Worm (Caenorhabditis elegans) whole organism, mixed stage, embryonic: Measurements from ENCODE around the gene pmp-5.

Experiments
- M03D4.4 ChIP-seq: sonication (generic microtip); optimal IDR thresholded peaks from 2 replicates; lab custom pipeline; 2017; ENCODE audit warnings: mild to moderate bottlenecking, missing genetic modification characterization, missing compliant biosample characterization
- bed-3 ChIP-seq: fragments of 200-800 bp; sonication (Bioruptor generic); optimal IDR thresholded peaks from 3 replicates; lab custom pipeline; 2018; ENCODE audit warnings: mild to moderate bottlenecking, missing genetic modification characterization, moderate library complexity, missing compliant biosample characterization
- ceh-39 ChIP-seq: fragments of 150-350 bp; optimal IDR thresholded peaks from 2 replicates; lab custom pipeline; 2014; ENCODE audit warnings: missing biosample characterization, missing genetic modification characterization
- ceh-43 ChIP-seq: fragments of 200-800 bp; sonication (Bioruptor generic); optimal IDR thresholded peaks from 2 replicates; lab custom pipeline; 2018; ENCODE audit warnings: mild to moderate bottlenecking, missing genetic modification characterization, moderate library complexity, missing compliant biosample characterization
- ceh-83 ChIP-seq: fragments of 200-800 bp; sonication (Bioruptor generic); optimal IDR thresholded peaks from 2 replicates; lab custom pipeline; 2018; ENCODE audit warnings: mild to moderate bottlenecking, missing genetic modification characterization, missing compliant biosample characterization
- ces-1 ChIP-seq: fragments of 150-350 bp; optimal IDR thresholded peaks from 2 replicates; lab custom pipeline; 2014; ENCODE audit warnings: missing biosample characterization, missing genetic modification reagents, missing genetic modification characterization
- cnd-1 ChIP-seq: fragments of 200-800 bp; sonication (Bioruptor generic); optimal IDR thresholded peaks from 2 replicates; lab custom pipeline; 2018; ENCODE audit warnings: mild to moderate bottlenecking, missing genetic modification characterization, missing compliant biosample characterization
- drap-1 ChIP-seq: fragments of 200-800 bp; sonication (Bioruptor generic); optimal IDR thresholded peaks from 3 replicates; lab custom pipeline; 2018; ENCODE audit warnings: mild to moderate bottlenecking, missing genetic modification characterization, missing compliant biosample characterization
- elt-1 ChIP-seq: sonication (generic microtip); optimal IDR thresholded peaks from 2 replicates; lab custom pipeline; 2017; ENCODE audit warnings: missing genetic modification characterization, mild to moderate bottlenecking, missing compliant biosample characterization, antibody characterized with exemption, moderate library complexity, borderline replicate concordance; ENCODE audit not compliant: insufficient read depth
- elt-3 ChIP-seq: fragments of 150-350 bp; optimal IDR thresholded peaks from 2 replicates; lab custom pipeline; 2014; ENCODE audit warnings: missing biosample characterization, missing genetic modification characterization
- flh-1 ChIP-seq: fragments of 200-800 bp; sonication (Bioruptor generic); optimal IDR thresholded peaks from 2 replicates; lab custom pipeline; 2018; ENCODE audit warnings: mild to moderate bottlenecking, missing genetic modification characterization, moderate library complexity, missing compliant biosample characterization
- ham-2 ChIP-seq: fragments of 200-800 bp; sonication (Bioruptor generic); optimal IDR thresholded peaks from 2 replicates; lab custom pipeline; 2018; ENCODE audit warnings: mild to moderate bottlenecking, missing genetic modification characterization, missing compliant biosample characterization
- hlh-1 ChIP-seq: fragments of 150-350 bp; optimal IDR thresholded peaks from 2 replicates; lab custom pipeline; 2014; ENCODE audit warnings: missing biosample characterization, missing genetic modification reagents, missing genetic modification characterization
- lin-13 ChIP-seq: fragments of 150-350 bp; optimal IDR thresholded peaks from 2 replicates; lab custom pipeline; 2014; ENCODE audit warnings: missing biosample characterization, missing genetic modification characterization
- lin-32 ChIP-seq: fragments of 200-800 bp; sonication (Bioruptor generic); optimal IDR thresholded peaks from 2 replicates; lab custom pipeline; 2018; ENCODE audit warnings: mild to moderate bottlenecking, missing genetic modification characterization, missing compliant biosample characterization
- lsy-2 ChIP-seq: fragments of 150-350 bp; optimal IDR thresholded peaks from 2 replicates; lab custom pipeline; 2014; ENCODE audit warnings: missing biosample characterization, missing genetic modification characterization
- mab-5 ChIP-seq: fragments of 150-350 bp; optimal IDR thresholded peaks from 2 replicates; lab custom pipeline; 2014; ENCODE audit warnings: missing biosample characterization, missing genetic modification characterization
- mep-1 ChIP-seq: fragments of 150-350 bp; optimal IDR thresholded peaks from 2 replicates; lab custom pipeline; 2017; ENCODE audit warnings: missing biosample characterization, missing genetic modification reagents, missing genetic modification characterization, inconsistent platforms
- mls-2 ChIP-seq: sonication (generic microtip); optimal IDR thresholded peaks from 2 replicates; lab custom pipeline; 2016; ENCODE audit warnings: mild to moderate bottlenecking, missing genetic modification characterization, moderate library complexity, missing compliant biosample characterization
- nhr-2 ChIP-seq: fragments of 150-350 bp; optimal IDR thresholded peaks from 2 replicates; lab custom pipeline; 2014; ENCODE audit warnings: missing biosample characterization, missing genetic modification characterization
- nhr-237 ChIP-seq: fragments of 150-350 bp; optimal IDR thresholded peaks from 2 replicates; lab custom pipeline; 2014; ENCODE audit warnings: missing biosample characterization, missing genetic modification characterization
- nhr-28 ChIP-seq: fragments of 150-350 bp; optimal IDR thresholded peaks from 2 replicates; lab custom pipeline; 2014; ENCODE audit warnings: missing biosample characterization, missing genetic modification characterization
- nhr-76 ChIP-seq: sonication (generic microtip); optimal IDR thresholded peaks from 2 replicates; lab custom pipeline; 2017; ENCODE audit warnings: missing biosample characterization, missing genetic modification characterization
- pha-4 ChIP-seq: fragments of 150-350 bp; optimal IDR thresholded peaks from 2 replicates; lab custom pipeline; 2018; ENCODE audit warnings: missing biosample characterization, missing genetic modification reagents, missing genetic modification characterization
- sem-2 ChIP-seq: fragments of 200-800 bp; sonication (Bioruptor generic); optimal IDR thresholded peaks from 2 replicates; lab custom pipeline; 2018; ENCODE audit warnings: mild to moderate bottlenecking, missing genetic modification characterization, missing compliant biosample characterization
- snpc-4 ChIP-seq: fragments of 150-350 bp; optimal IDR thresholded peaks from 2 replicates; lab custom pipeline; 2014; ENCODE audit warnings: missing biosample characterization, missing genetic modification characterization
- sptf-1 ChIP-seq: sonication (generic microtip); optimal IDR thresholded peaks from 2 replicates; lab custom pipeline; 2017; ENCODE audit warnings: mild to moderate bottlenecking, missing genetic modification characterization, moderate library complexity, missing compliant biosample characterization
- tbx-8 ChIP-seq: fragments of 200-800 bp; sonication (Bioruptor generic); optimal IDR thresholded peaks from 2 replicates; lab custom pipeline; 2018; ENCODE audit warnings: mild to moderate bottlenecking, missing genetic modification characterization, moderate library complexity, missing compliant biosample characterization
- unc-120 ChIP-seq: sonication (generic microtip); optimal IDR thresholded peaks from 2 replicates; lab custom pipeline; 2017; ENCODE audit warnings: missing genetic modification characterization, missing compliant biosample characterization; ENCODE audit not compliant: poor library complexity, severe bottlenecking
- unc-39 ChIP-seq: fragments of 150-350 bp; optimal IDR thresholded peaks from 2 replicates; lab custom pipeline; 2014; ENCODE audit warnings: missing biosample characterization, missing genetic modification characterization
- unc-62 ChIP-seq: fragments of 150-350 bp; optimal IDR thresholded peaks from 2 replicates; lab custom pipeline; 2014; ENCODE audit warnings: missing biosample characterization, missing genetic modification reagents, missing genetic modification characterization
- zip-8 ChIP-seq: fragments of 150-350 bp; optimal IDR thresholded peaks from 2 replicates; lab custom pipeline; 2014; ENCODE audit warnings: missing biosample characterization, missing genetic modification characterization
- ztf-11 ChIP-seq: fragments of 150-350 bp; optimal IDR thresholded peaks from 2 replicates; lab custom pipeline; 2014; ENCODE audit warnings: missing biosample characterization, missing genetic modification characterization

pmp-5 gene

ce11 chrV:6694668-6695067, 29.1 kb upstream of the pmp-5 start, which contains the start of gene W02F12.8:
Gene W02F12.8, minus strand, starts transcription at chrV:6694768.
- TF ChIP-seq lin-32 (GFP tag; lab: Kevin White, UChicago) (no peak), drap-1 (GFP tag; lab: Kevin White, UChicago) (no peak), flh-1 (GFP tag; lab: Kevin White, UChicago) (no peak), lin-13 (no peak), mep-1 (tag; lab: Kevin White, UChicago) (no peak), ceh-83 (GFP tag; lab: Kevin White, UChicago) (no peak), mab-5 (tag; lab: Kevin White, UChicago) (no peak), nhr-237 (no peak), unc-62 (GFP tag; lab: Kevin White, UChicago) (no peak), ham-2 (GFP tag; lab: Kevin White, UChicago) (no peak), ceh-39 (no peak)

ce11 chrV:6691813-6692351, 26.3 kb upstream of the pmp-5 start, which contains the start of gene mtl-1:
Gene mtl-1, minus strand, starts transcription at chrV:6691863.
- TF ChIP-seq lin-32 (GFP tag; lab: Kevin White, UChicago) = no peak
- no peak for TF ChIP-seq M03D4.4 (tag; lab: Kevin White, UChicago)
- TF ChIP-seq ceh-83 (GFP tag; lab: Kevin White, UChicago) = no peak
- no peak for TF ChIP-seq snpc-4 (tag; lab: Kevin White, UChicago)
- no peak for TF ChIP-seq unc-120 (tag; lab: Kevin White, UChicago)
- TF ChIP-seq lsy-2 (tag; lab: Kevin White, UChicago) = no peak
- no peak for TF ChIP-seq lin-13
- TF ChIP-seq ces-1 = no peak
- no peak for TF ChIP-seq elt-3 (tag; lab: Kevin White, UChicago)
- TF ChIP-seq mep-1 (tag; lab: Kevin White, UChicago) = no peak
- TF ChIP-seq nhr-76 = no peak
- TF ChIP-seq sem-2 (GFP tag; lab: Kevin White, UChicago) = no peak
- TF ChIP-seq cnd-1 (tag; lab: Kevin White, UChicago) = no peak
- no peak for TF ChIP-seq elt-1 (tag; lab: Kevin White, UChicago)
- TF ChIP-seq tbx-8 (GFP tag; lab: Kevin White, UChicago) = no peak
- TF ChIP-seq ham-2 (GFP tag; lab: Kevin White, UChicago) = no peak
- TF ChIP-seq unc-62 (GFP tag; lab: Kevin White, UChicago) = no peak
- no peak for TF ChIP-seq mls-2 (tag; lab: Kevin White, UChicago)
- TF ChIP-seq drap-1 (GFP tag; lab: Kevin White, UChicago) = no peak
- no peak for TF ChIP-seq nhr-28 (tag; lab: Kevin White, UChicago)

ce11 chrV:6690075-6690474, 24.5 kb upstream of the pmp-5 start:
- no peak for TF ChIP-seq sptf-1 (tag; lab: Kevin White, UChicago)
- TF ChIP-seq elt-3 (tag; lab: Kevin White, UChicago) = no peak
- TF ChIP-seq drap-1 (GFP tag; lab: Kevin White, UChicago) = no peak
- TF ChIP-seq ham-2 (GFP tag; lab: Kevin White, UChicago) = no peak
- no peak for TF ChIP-seq mab-5 (tag; lab: Kevin White, UChicago)
- no peak for TF ChIP-seq tbx-8 (GFP tag; lab: Kevin White, UChicago)
- TF ChIP-seq unc-120 (tag; lab: Kevin White, UChicago) = no peak
- no peak for TF ChIP-seq unc-62 (GFP tag; lab: Kevin White, UChicago)
- no peak for TF ChIP-seq ces-1
- no peak for TF ChIP-seq M03D4.4 (tag; lab: Kevin White, UChicago)
- no peak for TF ChIP-seq zip-8
- no peak for TF ChIP-seq nhr-237
- no peak for TF ChIP-seq snpc-4 (tag; lab: Kevin White, UChicago)

- TF ChIP-seq ztf-11 (tag; lab: Kevin White, UChicago) (no peak), drap-1 (GFP tag; lab: Kevin White, UChicago) (no peak), bed-3 (no peak), mab-5 (tag; lab: Kevin White, UChicago) (no peak), nhr-2 (tag; lab: Kevin White, UChicago) (no peak), mls-2 (tag; lab: Kevin White, UChicago) (no peak), unc-39 (tag; lab: Kevin White, UChicago) (no peak), flh-1 (GFP tag; lab: Kevin White, UChicago) (no peak), ceh-83 (GFP tag; lab: Kevin White, UChicago) (no peak), snpc-4 (tag; lab: Kevin White, UChicago) (no peak), lin-32 (GFP tag; lab: Kevin White, UChicago) (no peak), pha-4 (no peak), M03D4.4 (tag; lab: Kevin White, UChicago) (no peak), ceh-43 (no peak), hlh-1 (tag; lab: Kevin White, UChicago) (no peak)
- TF ChIP-seq, all 35 proteins: peak for 0
These were observed 22.8 kb upstream of the pmp-5 start, which contains the start of gene K11G9.5 for ce11 chrV:6688392-6688791. Gene K11G9.5, minus strand, starts transcription at chrV:6688492.
